Worm (Caenorhabditis elegans): Measurements from ENCODE around the gene F56F10.1.

DNA sequence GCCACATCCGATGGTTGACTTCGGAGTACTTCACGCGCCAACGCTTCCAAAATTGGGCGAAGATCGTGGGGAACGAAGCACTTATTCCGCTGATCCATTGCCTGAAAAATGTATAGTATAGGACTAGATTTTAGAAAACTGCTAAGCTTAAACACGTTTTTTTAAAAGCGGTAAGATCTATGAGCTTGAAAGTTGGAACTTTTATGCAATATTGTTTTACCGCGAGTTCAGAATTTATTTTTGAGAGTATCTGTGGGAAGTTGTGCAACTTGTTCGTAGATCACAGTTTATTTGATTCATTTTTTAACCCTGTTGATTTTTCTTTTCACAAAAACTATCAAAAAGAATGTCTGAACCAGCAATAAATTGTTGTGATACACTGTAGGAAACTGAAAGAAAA, 31.0 kb upstream of the F56F10.1 start, which contains the start of gene F39H12.3:
- TF ChIP-seq ceh-14 (tag; optimal IDR thresholded peaks at IDR 0.05) = no peak
- TF ChIP-seq K09A11.1 (tag; optimal IDR thresholded peaks at IDR 0.05; ENCODE audit: insufficient read depth) = no peak
- no peak for TF ChIP-seq pqm-1 (tag; optimal IDR thresholded peaks at IDR 0.05)
- TF ChIP-seq tbx-7 (tag; optimal IDR thresholded peaks at IDR 0.05) = no peak
- TF ChIP-seq fkh-10 (GFP tag; optimal IDR thresholded peaks at IDR 0.05) = no peak
